Worm (Caenorhabditis elegans): ENCODE data around the gene Y47D3B.3.

- TF ChIP-seq him-1 (tag; optimal IDR thresholded peaks at IDR 0.05) (no peak), W03F9.2 (tag; optimal IDR thresholded peaks at IDR 0.05) (no peak)
These were observed 45.0 kb downstream of the Y47D3B.3 start, which contains the start of gene sbp-1 for ce11 chrIII:11442556-11442955.

Measured in whole organism, L4/young adult.